Worm (Caenorhabditis elegans) whole organism, midembryonic: Measurements from ENCODE around the gene col-166.

Experiments
- T22C8.4 ChIP-seq: fragments of 200-800 bp; sonication (Bioruptor generic); IDR thresholded peaks from 2 replicates; pipeline ENCODE4 v1.3.6; 2022; ENCODE audit warnings: missing genetic modification characterization, missing compliant biosample characterization
- cog-1 ChIP-seq: sonication (generic microtip); optimal IDR thresholded peaks from 2 replicates; lab custom pipeline; 2016; ENCODE audit warnings: missing genetic modification characterization, missing compliant biosample characterization
- flt-1 ChIP-seq: fragments of 200-800 bp; sonication (Bioruptor generic); IDR thresholded peaks from 2 replicates; pipeline ENCODE4 v1.3.6; 2022; ENCODE audit warnings: missing genetic modification characterization, missing compliant biosample characterization
- klf-2 ChIP-seq: fragments of 200-800 bp; sonication (Bioruptor generic); conservative IDR thresholded peaks from 2 replicates; pipeline ENCODE4 v1.3.6; 2022; ENCODE audit warnings: missing genetic modification reagents, missing genetic modification characterization, missing compliant biosample characterization
- med-1 ChIP-seq: sonication (generic microtip); optimal IDR thresholded peaks from 2 replicates; lab custom pipeline; 2017; ENCODE audit warnings: missing genetic modification characterization, mild to moderate bottlenecking, missing compliant biosample characterization, antibody characterized with exemption, missing genetic modification reagents; ENCODE audit not compliant: insufficient read depth
- ref-1 ChIP-seq: fragments of 200-800 bp; sonication (Bioruptor generic); conservative IDR thresholded peaks from 2 replicates; pipeline ENCODE4 v1.3.6; 2022; ENCODE audit warnings: missing genetic modification reagents, missing genetic modification characterization, missing compliant biosample characterization
- tab-1 ChIP-seq: fragments of 200-800 bp; sonication (Bioruptor generic); IDR thresholded peaks from 2 replicates; pipeline ENCODE4 v1.3.6; 2022; ENCODE audit warnings: missing genetic modification characterization, missing compliant biosample characterization
- ztf-23 ChIP-seq: fragments of 200-800 bp; sonication (Bioruptor generic); IDR thresholded peaks from 2 replicates; pipeline ENCODE4 v1.3.6; 2022; ENCODE audit warnings: missing genetic modification reagents, missing genetic modification characterization, missing compliant biosample characterization
- ztf-29 ChIP-seq: fragments of 200-800 bp; sonication (Bioruptor generic); IDR thresholded peaks from 2 replicates; pipeline ENCODE4 v1.3.6; 2022; ENCODE audit warnings: missing genetic modification reagents, missing genetic modification characterization, missing compliant biosample characterization

The col-166 gene

DNA sequence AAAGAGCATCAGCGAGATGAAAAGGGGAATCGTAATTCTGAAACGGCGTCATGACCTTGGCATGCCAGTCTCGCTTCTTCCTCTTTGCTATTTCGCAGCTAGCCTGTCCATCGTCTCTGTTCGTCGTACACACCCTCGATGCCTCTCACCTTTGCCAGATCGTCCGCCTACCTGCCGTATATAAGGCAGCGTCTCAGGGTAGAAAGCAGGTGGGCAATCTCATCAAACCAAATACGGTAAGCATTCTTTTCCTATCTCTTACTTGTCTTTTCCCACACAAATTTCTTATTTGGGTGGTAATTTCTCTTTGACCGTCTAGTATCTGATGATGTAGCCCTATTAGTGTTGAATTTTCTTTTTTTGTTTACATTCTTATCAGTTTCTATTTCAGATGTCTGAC, at the start of gene col-166:
Gene col-166 (plus strand): TSS at position 392 of the 400 bp plus-strand sequence.
- no peak for TF ChIP-seq tab-1
- TF ChIP-seq ztf-29 = no peak
- TF ChIP-seq cog-1 (tag; lab: Kevin White, UChicago) = no peak
- no peak for TF ChIP-seq ztf-23 (GFP tag; lab: Robert Waterston, UW)
- no peak for TF ChIP-seq flt-1 (GFP tag; lab: Robert Waterston, UW)
- no peak for TF ChIP-seq ref-1 (GFP tag; lab: Robert Waterston, UW)
- no peak for TF ChIP-seq med-1 (GFP tag; lab: Kevin White, UChicago)
- TF ChIP-seq klf-2 (GFP tag; lab: Robert Waterston, UW) = no peak
- no peak for TF ChIP-seq T22C8.4

DNA sequence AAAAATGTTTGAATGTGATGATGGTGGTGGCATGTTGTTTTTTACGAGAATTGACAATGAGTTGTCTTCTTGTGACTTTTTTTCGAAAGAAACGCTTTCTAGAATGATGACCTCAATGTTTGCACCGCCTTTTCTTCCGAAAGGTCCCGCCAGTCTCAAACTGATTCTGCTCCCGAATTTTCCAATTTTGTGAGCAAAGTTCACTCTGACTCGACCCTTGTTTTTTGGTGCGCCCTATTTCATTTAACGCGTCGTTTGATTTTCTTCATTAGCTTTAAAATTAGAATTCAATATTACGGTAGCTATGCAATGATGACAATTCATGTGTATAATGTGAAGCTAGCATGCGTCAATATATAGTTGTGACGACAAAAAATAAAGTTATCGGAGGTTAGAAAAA, 49.1 kb upstream of the col-166 start, which contains the start of gene lite-1:
Gene lite-1 (minus strand): TSS at position 101 of the 400 bp plus-strand sequence.
- TF ChIP-seq ref-1 (GFP tag; lab: Robert Waterston, UW) (no peak), klf-2 (GFP tag; lab: Robert Waterston, UW) (no peak), T22C8.4 (no peak), med-1 (GFP tag; lab: Kevin White, UChicago) (no peak), flt-1 (GFP tag; lab: Robert Waterston, UW) (no peak), cog-1 (tag; lab: Kevin White, UChicago) (no peak), ztf-23 (GFP tag; lab: Robert Waterston, UW) (no peak), ztf-29 (no peak), tab-1 (no peak)

DNA sequence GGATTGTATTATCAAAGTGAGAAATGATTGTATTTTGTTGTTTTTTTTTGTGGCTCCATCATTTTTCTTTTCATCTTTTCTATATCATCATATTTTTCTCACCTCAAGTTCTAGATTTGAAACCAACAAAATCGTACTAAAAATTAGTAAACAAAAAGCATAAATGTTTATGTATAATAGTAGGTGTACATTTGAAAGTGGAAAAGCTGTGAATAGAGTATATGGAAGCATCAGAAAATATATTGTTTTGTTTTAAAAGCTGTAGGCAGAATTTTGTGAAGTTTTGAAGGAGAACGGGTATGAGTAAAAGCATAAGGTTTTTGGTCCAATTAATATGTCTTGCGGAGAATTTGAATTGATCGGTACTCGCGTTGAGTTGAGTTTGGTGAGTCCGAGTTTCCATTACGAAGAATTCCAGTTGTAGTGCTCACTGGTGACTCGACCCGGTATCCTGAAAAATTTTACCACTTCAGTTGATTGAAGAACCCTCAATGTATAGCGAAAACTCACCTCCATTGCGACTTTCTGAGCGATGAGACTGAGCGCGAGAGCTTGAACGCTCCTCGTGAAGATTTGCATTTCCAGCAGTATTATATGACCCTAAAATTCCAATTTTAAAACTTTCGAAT, 46.7 kb upstream of the col-166 start, which contains the start of gene C14F11.4:
Gene C14F11.4 (minus strand): TSS at position 51 of the 629 bp plus-strand sequence.
- TF ChIP-seq cog-1 (tag; lab: Kevin White, UChicago) = no peak
- TF ChIP-seq ztf-29 = no peak
- no peak for TF ChIP-seq tab-1
- TF ChIP-seq ref-1 (GFP tag; lab: Robert Waterston, UW) = no peak
- TF ChIP-seq T22C8.4 = no peak
- TF ChIP-seq ztf-23 (GFP tag; lab: Robert Waterston, UW) = no peak
- no peak for TF ChIP-seq med-1 (GFP tag; lab: Kevin White, UChicago)
- no peak for TF ChIP-seq klf-2 (GFP tag; lab: Robert Waterston, UW)
- TF ChIP-seq flt-1 (GFP tag; lab: Robert Waterston, UW) = no peak

DNA sequence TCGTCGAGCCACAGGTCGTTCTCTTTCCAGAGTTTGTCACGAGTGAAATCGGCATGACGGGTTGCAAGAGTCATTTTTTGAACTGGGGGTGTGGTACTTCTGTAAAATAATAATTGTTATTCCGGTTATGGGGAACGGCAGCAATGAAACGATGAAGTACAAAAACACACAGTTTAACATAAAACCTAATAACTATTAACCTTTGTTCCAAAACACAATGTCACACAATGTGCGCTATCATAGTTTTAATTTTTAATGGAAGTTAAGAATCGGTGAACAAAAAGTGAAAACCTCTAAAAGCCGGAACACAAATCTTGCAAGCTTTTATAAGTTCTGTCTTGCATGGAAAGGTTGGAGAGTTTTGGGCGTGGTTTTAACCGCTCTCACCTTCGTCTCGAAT, 44.4 kb upstream of the col-166 start, which contains the start of gene hsp-43:
Gene hsp-43 (minus strand): TSS at position 101 of the 400 bp plus-strand sequence.
- TF ChIP-seq cog-1 (tag; lab: Kevin White, UChicago) (no peak), tab-1 (no peak), T22C8.4 (no peak), klf-2 (GFP tag; lab: Robert Waterston, UW) (no peak), ztf-29 (no peak), ref-1 (GFP tag; lab: Robert Waterston, UW) (no peak), flt-1 (GFP tag; lab: Robert Waterston, UW) (no peak), med-1 (GFP tag; lab: Kevin White, UChicago) (no peak), ztf-23 (GFP tag; lab: Robert Waterston, UW) (no peak)

DNA sequence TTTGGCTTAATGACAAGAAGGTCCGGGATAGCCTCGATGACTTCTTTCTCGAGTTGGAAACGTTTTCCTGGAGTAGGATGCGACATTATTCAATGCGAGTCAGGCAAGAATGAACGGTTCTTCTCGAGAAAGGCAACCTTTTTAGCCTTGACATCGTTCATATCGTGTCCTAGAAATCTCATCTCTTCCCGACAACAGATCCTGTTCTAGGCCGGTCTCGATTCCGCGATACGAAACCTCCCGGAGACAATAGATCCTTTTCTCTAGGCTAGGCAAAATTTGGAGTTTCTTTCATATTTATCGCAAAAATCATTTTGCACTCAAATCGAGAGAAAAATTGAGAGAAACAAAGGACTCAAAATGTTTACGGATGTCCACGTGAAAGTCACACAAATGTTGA, 40.8 kb upstream of the col-166 start, which contains the start of gene rml-3:
Gene rml-3 (minus strand): TSS at position 93 of the 400 bp plus-strand sequence.
- no peak for TF ChIP-seq med-1 (GFP tag; lab: Kevin White, UChicago)
- no peak for TF ChIP-seq ref-1 (GFP tag; lab: Robert Waterston, UW)
- no peak for TF ChIP-seq ztf-29
- no peak for TF ChIP-seq cog-1 (tag; lab: Kevin White, UChicago)
- TF ChIP-seq klf-2 (GFP tag; lab: Robert Waterston, UW) = no peak
- TF ChIP-seq tab-1 = no peak

DNA sequence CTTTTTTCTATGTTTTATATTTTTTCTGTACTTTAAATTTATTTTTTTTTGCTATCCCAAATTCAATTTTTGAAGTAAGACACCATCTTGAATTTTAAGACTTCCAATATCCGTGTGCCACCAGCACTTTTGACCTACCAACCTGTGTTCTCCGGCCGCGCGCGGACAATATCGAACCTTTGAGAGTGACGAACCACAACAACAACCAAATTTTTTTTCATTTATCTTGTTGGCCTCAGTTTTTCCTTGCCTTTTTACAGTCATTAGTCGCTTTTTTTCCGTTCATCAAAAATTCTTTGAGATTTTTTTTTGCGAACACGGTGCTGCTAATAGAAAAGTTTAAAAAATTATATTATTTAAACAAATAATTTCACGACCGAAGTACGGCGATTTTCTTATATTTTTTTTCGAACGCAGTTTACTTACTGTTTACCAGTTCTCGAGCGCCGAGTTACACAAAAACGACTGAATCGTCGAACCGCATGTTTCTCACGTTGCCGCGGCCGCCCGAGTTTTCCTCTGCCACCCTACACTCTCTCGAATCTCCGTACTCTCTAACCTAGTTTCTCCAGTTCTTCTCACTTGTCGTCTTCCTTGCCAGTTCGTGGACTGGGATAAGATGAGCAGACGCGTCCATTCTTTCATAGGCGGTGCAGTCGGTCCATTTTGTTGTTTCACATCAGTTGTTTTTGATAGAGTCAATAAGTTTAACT, 39.7 kb upstream of the col-166 start:
- no peak for TF ChIP-seq T22C8.4
- TF ChIP-seq flt-1 (GFP tag; lab: Robert Waterston, UW) = no peak
- TF ChIP-seq ztf-23 (GFP tag; lab: Robert Waterston, UW) = no peak
- TF ChIP-seq ref-1 (GFP tag; lab: Robert Waterston, UW) = no peak
- TF ChIP-seq ztf-29 = no peak

DNA sequence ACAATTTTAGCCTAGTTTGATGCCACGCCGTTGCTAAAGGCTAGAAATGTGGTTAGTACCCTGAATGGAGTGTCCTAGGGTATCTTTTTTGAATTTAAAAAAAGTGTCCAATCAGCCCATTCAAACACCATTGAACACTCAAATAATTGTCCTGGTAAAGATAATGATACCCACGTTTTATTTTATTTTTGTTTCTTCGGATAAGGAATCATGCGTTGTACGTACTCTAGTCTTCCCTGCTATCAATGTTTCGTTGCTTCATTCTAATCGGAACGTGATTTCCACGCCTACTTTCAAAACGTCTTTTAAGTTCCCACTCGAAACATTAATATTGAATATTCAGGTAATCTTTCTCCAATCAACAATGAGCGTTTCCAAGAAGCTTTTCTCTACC, 39.2 kb upstream of the col-166 start, which contains the start of gene got-2.2:
Gene got-2.2 (plus strand): TSS at position 344 of the 394 bp plus-strand sequence.
- TF ChIP-seq med-1 (GFP tag; lab: Kevin White, UChicago) (no peak), ref-1 (GFP tag; lab: Robert Waterston, UW) (no peak), T22C8.4 (no peak), tab-1 (no peak), ztf-23 (GFP tag; lab: Robert Waterston, UW) (no peak), cog-1 (tag; lab: Kevin White, UChicago) (no peak), klf-2 (GFP tag; lab: Robert Waterston, UW) (no peak), ztf-29 (no peak), flt-1 (GFP tag; lab: Robert Waterston, UW) (no peak)

DNA sequence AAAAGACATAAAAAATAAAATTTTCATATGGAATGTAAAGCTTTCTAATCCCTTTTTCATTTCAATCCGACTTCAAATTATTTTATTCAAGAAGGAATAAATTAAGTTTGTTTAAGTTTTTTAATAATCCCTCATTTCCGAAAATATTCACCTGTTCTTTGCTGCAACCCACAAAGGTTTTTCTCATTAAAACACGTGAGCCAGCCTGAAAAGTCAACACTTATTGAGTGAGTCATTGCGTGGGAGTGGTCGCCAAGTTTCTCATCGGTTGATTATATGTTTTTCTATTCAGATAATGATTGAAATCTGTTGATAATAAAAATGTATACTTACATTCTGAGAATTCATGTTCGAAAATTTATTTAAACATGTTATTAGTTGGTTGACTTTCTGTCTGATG, 34.3 kb upstream of the col-166 start:
- TF ChIP-seq ref-1 (GFP tag; lab: Robert Waterston, UW) = no peak
- no peak for TF ChIP-seq klf-2 (GFP tag; lab: Robert Waterston, UW)
- TF ChIP-seq med-1 (GFP tag; lab: Kevin White, UChicago) = no peak
- no peak for TF ChIP-seq ztf-23 (GFP tag; lab: Robert Waterston, UW)
- TF ChIP-seq ztf-29 = no peak
- no peak for TF ChIP-seq tab-1
- TF ChIP-seq T22C8.4 = no peak
- TF ChIP-seq flt-1 (GFP tag; lab: Robert Waterston, UW) = no peak
- TF ChIP-seq cog-1 (tag; lab: Kevin White, UChicago) = no peak

DNA sequence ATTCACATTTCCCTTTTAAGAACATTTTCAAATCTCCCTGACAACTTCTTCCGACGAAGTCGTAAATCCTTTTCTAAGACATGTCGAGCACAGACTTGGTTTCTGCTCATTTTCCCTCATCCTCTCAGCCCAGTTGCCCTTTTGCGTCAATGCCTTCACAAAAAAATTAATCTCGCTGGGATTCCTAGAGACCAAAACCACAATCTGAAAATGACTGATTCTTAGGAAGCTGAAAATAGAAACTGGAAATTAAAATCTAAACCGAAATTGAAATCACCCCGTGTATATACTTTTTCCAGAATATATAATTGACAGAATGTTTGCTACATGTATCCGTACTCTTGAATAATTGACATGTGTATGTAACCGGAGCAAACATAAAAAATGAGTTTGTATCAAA, 32.8 kb upstream of the col-166 start:
- TF ChIP-seq T22C8.4 (no peak), cog-1 (tag; lab: Kevin White, UChicago) (no peak), ztf-23 (GFP tag; lab: Robert Waterston, UW) (no peak), flt-1 (GFP tag; lab: Robert Waterston, UW) (no peak), tab-1 (no peak), ztf-29 (no peak)
